Worm (Caenorhabditis elegans): ENCODE results near the gene taap-1.

DNA sequence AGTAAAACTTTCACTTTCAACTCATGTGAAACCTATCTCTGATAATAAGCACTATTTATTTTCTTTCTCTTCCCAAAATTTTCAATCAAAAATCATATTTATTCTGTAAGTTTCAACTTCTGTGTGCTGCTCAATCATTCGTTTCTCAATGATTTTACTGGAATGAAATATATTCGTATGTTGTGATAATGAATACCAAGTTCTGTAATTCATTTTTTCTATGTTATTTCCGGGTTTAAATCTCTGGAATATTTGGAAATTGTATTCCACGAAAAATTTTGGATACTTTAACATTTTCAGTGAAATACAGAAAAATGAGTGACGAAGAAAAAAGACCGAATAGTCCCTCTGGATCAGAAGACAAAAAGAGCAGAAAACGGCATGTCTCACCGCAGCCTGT is 15.9 kb downstream of the taap-1 start, which contains the start of gene M05D6.2:
- no peak for TF ChIP-seq ceh-79 (tag; optimal IDR thresholded peaks at IDR 0.05)
- TF ChIP-seq chd-7 (tag; optimal IDR thresholded peaks at IDR 0.05) = no peak
- no peak for TF ChIP-seq lin-35 (GFP tag; optimal IDR thresholded peaks at IDR 0.05)
- TF ChIP-seq gei-17 (GFP tag; optimal IDR thresholded peaks at IDR 0.05) = no peak
- no peak for TF ChIP-seq unc-130 (GFP tag; optimal IDR thresholded peaks at IDR 0.05)
- no peak for TF ChIP-seq F37B4.10 (GFP tag; IDR thresholded peaks at IDR 0.05)
- TF ChIP-seq nfya-2 (GFP tag; IDR thresholded peaks at IDR 0.05) = no peak
- no peak for TF ChIP-seq him-1 (tag; optimal IDR thresholded peaks at IDR 0.05)
- TF ChIP-seq madf-10 (tag; optimal IDR thresholded peaks at IDR 0.05) = no peak
- no peak for TF ChIP-seq rpc-1 (optimal IDR thresholded peaks at IDR 0.05)
- TF ChIP-seq rpc-1 (tag; optimal IDR thresholded peaks at IDR 0.05) = no peak
